Worm (Caenorhabditis elegans): Measurements from ENCODE around the gene K10H10.12.
A peak's percentile ranks its signal among the peaks of the same experiment; 100 is the strongest.

K10H10.12 gene

ce11 chrII:14495341-14495740 lies 10.8 kb downstream of the K10H10.12 start:
- TF ChIP-seq lsl-1 (GFP tag; optimal IDR thresholded peaks at IDR 0.05) (no peak), lin-26 (GFP tag; IDR thresholded peaks at IDR 0.05) (0 out of 2 replicates have a peak, but pooled peaks have one; percentile 34)

- TF ChIP-seq lsl-1 (GFP tag; optimal IDR thresholded peaks at IDR 0.05) (no peak), lin-54 (GFP tag; optimal IDR thresholded peaks at IDR 0.05) (no peak), ztf-26 (tag; optimal IDR thresholded peaks at IDR 0.05) (no peak), egl-44 (GFP tag; IDR thresholded peaks at IDR 0.05) (no peak), lir-1 (GFP tag; conservative IDR thresholded peaks at IDR 0.05) (no peak), akir-1 (GFP tag; optimal IDR thresholded peaks at IDR 0.05) (no peak), snpc-1.3 (tag; optimal IDR thresholded peaks at IDR 0.05; ENCODE audit: insufficient read depth) (no peak), dpff-1 (tag; optimal IDR thresholded peaks at IDR 0.05) (no peak)
Observed at ce11 chrII:14494464-14494863, 11.7 kb downstream of the K10H10.12 start.

- no peak for TF ChIP-seq egrh-3 (GFP tag; IDR thresholded peaks at IDR 0.05)
- 0 out of 2 replicates have a peak, but pooled peaks have one; percentile 3 for TF ChIP-seq mcd-1 (GFP tag; IDR thresholded peaks at IDR 0.05)
Observed at ce11 chrII:14494414-14494463, 11.9 kb downstream of the K10H10.12 start, which contains the start of gene cysl-2. Gene cysl-2 (minus strand): TSS chrII:14494451.

ce11 chrII:14494014-14494413 lies 12.1 kb downstream of the K10H10.12 start:
- TF ChIP-seq ztf-6 (GFP tag; IDR thresholded peaks at IDR 0.05) (no peak), nfyb-1 (GFP tag; IDR thresholded peaks at IDR 0.05) (0 out of 2 replicates have a peak, but pooled peaks have one; percentile 39), madf-8 (GFP tag; conservative IDR thresholded peaks at IDR 0.05) (no peak), let-607 (tag; optimal IDR thresholded peaks at IDR 0.05) (no peak), aptf-2 (GFP tag; conservative IDR thresholded peaks at IDR 0.05) (no peak), cebp-2 (GFP tag; IDR thresholded peaks at IDR 0.05) (no peak), ekl-4 (GFP tag; IDR thresholded peaks at IDR 0.05) (0 out of 2 replicates have a peak, but pooled peaks have one; percentile 11), ccch-3 (GFP tag; optimal IDR thresholded peaks at IDR 0.05) (no peak), madf-6 (GFP tag; IDR thresholded peaks at IDR 0.05) (no peak), mcd-1 (GFP tag; IDR thresholded peaks at IDR 0.05) (0 out of 2 replicates have a peak, but pooled peaks have one; percentile 12), hmg-1.2 (GFP tag; IDR thresholded peaks at IDR 0.05) (no peak), him-1 (tag; optimal IDR thresholded peaks at IDR 0.05) (no peak), lin-26 (GFP tag; IDR thresholded peaks at IDR 0.05) (peak; percentile 57; the same call in 1 of the 2 replicates), B0336.3 (GFP tag; IDR thresholded peaks at IDR 0.05) (no peak), lin-54 (GFP tag; optimal IDR thresholded peaks at IDR 0.05) (no peak), lin-35 (GFP tag; optimal IDR thresholded peaks at IDR 0.05) (no peak), aptf-3 (GFP tag; IDR thresholded peaks at IDR 0.05) (no peak), rpc-1 (optimal IDR thresholded peaks at IDR 0.05) (no peak), rpc-1 (tag; optimal IDR thresholded peaks at IDR 0.05) (no peak), ceh-91 (GFP tag; IDR thresholded peaks at IDR 0.05) (no peak), F37B4.10 (GFP tag; IDR thresholded peaks at IDR 0.05) (no peak), ama-1 (optimal IDR thresholded peaks at IDR 0.05) (peak; percentile 31), ama-1 (GFP tag; optimal IDR thresholded peaks at IDR 0.05) (no peak), tlf-1 (GFP tag; optimal IDR thresholded peaks at IDR 0.05) (no peak), T26A5.8 (tag; optimal IDR thresholded peaks at IDR 0.05) (no peak), F23B12.7 (tag; optimal IDR thresholded peaks at IDR 0.05; ENCODE audit: insufficient read depth) (no peak), hmg-20 (GFP tag; IDR thresholded peaks at IDR 0.05) (no peak), Y67H2A.10 (GFP tag; conservative IDR thresholded peaks at IDR 0.05) (no peak), attf-6 (GFP tag; IDR thresholded peaks at IDR 0.05) (no peak), hlh-26 (GFP tag; conservative IDR thresholded peaks at IDR 0.05) (no peak), unc-130 (GFP tag; optimal IDR thresholded peaks at IDR 0.05) (no peak), F55B11.4 (tag; optimal IDR thresholded peaks at IDR 0.05; ENCODE audit: borderline replicate concordance, insufficient read depth) (no peak), attf-5 (GFP tag; optimal IDR thresholded peaks at IDR 0.05) (no peak), sdz-38 (tag; optimal IDR thresholded peaks at IDR 0.05) (no peak), unc-62 (GFP tag; optimal IDR thresholded peaks at IDR 0.05) (no peak), bed-1 (GFP tag; IDR thresholded peaks at IDR 0.05) (no peak), madf-10 (tag; optimal IDR thresholded peaks at IDR 0.05) (no peak), chd-7 (tag; optimal IDR thresholded peaks at IDR 0.05) (peak; percentile 18)

Data from whole organism, young adult.